Worm (Caenorhabditis elegans): Measurements from ENCODE around the gene ZK637.12.

The ZK637.12 gene

DNA sequence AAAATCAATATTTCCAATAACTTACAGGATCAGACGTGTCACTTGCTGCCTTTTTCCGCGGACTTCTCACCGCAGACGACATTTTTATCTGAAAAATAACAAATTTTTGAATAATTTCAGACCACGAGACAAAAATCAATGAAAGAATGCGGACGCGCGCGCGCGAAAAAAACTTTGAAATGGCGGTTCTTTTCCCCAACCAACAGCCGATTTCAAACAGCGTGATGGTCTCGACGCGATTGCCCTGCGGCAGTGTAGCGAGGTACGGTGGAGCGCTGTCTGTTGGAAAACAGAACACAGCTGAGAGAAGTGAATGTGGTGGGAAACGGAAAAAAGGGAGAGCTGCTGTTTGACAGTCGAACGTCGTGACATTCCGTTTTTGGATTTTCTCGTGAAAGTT, 20.0 kb upstream of the ZK637.12 start, which contains the start of gene lin-9 (continued):
- TF ChIP-seq F55B11.4 (tag; optimal IDR thresholded peaks at IDR 0.05; ENCODE audit: borderline replicate concordance, insufficient read depth) (no peak), hrde-1 (tag; optimal IDR thresholded peaks at IDR 0.05; ENCODE audit: borderline replicate concordance) (peak; percentile 85), nhr-80 (tag; optimal IDR thresholded peaks at IDR 0.05) (peak; percentile 76), snpc-1.1 (tag; optimal IDR thresholded peaks at IDR 0.05; ENCODE audit: insufficient read depth) (peak; percentile 52), sea-2 (GFP tag; IDR thresholded peaks at IDR 0.05) (no peak), ceh-91 (GFP tag; IDR thresholded peaks at IDR 0.05) (peak; percentile 99), F22D6.2 (tag; optimal IDR thresholded peaks at IDR 0.05) (peak; percentile 79), madf-3 (GFP tag; IDR thresholded peaks at IDR 0.05) (peak; percentile 96), mes-4 (tag; optimal IDR thresholded peaks at IDR 0.05) (no peak), ceh-27 (GFP tag; optimal IDR thresholded peaks at IDR 0.05) (peak; percentile 96), ccch-3 (GFP tag; optimal IDR thresholded peaks at IDR 0.05) (no peak), F39B2.1 (GFP tag; IDR thresholded peaks at IDR 0.05) (peak; percentile 91), cebp-1 (GFP tag; IDR thresholded peaks at IDR 0.05) (peak; percentile 85), cebp-1 (tag; optimal IDR thresholded peaks at IDR 0.05) (peak; percentile 94), ceh-79 (tag; optimal IDR thresholded peaks at IDR 0.05) (peak; percentile 65), K12H6.12 (tag; optimal IDR thresholded peaks at IDR 0.05) (peak; percentile 86), F57C9.4 (tag; optimal IDR thresholded peaks at IDR 0.05) (peak; percentile 57), him-1 (tag; optimal IDR thresholded peaks at IDR 0.05) (peak; percentile 59), F52B5.7 (tag; optimal IDR thresholded peaks at IDR 0.05) (no peak), Y67H2A.10 (GFP tag; conservative IDR thresholded peaks at IDR 0.05) (peak; percentile 82), hlh-26 (GFP tag; conservative IDR thresholded peaks at IDR 0.05) (no peak), cebp-2 (GFP tag; IDR thresholded peaks at IDR 0.05) (0 out of 2 replicates have a peak, but pooled peaks have one; percentile 28), athp-1 (tag; optimal IDR thresholded peaks at IDR 0.05) (peak; percentile 97), xnd-1 (tag; optimal IDR thresholded peaks at IDR 0.05) (peak; percentile 97), ceh-58 (GFP tag; IDR thresholded peaks at IDR 0.05) (no peak), ceh-40 (GFP tag; IDR thresholded peaks at IDR 0.05) (0 out of 2 replicates have a peak, but pooled peaks have one; percentile 14), mcd-1 (GFP tag; IDR thresholded peaks at IDR 0.05) (peak; percentile 97), ets-4 (GFP tag; optimal IDR thresholded peaks at IDR 0.05) (peak; percentile 39), F23B12.7 (tag; optimal IDR thresholded peaks at IDR 0.05; ENCODE audit: insufficient read depth) (peak; percentile 79), nfya-2 (GFP tag; IDR thresholded peaks at IDR 0.05) (0 out of 2 replicates have a peak, but pooled peaks have one; percentile 89), F33H1.4 (GFP tag; IDR thresholded peaks at IDR 0.05) (peak; percentile 100), lin-26 (GFP tag; IDR thresholded peaks at IDR 0.05) (peak; percentile 15; the same call in 1 of the 2 replicates), madf-8 (GFP tag; conservative IDR thresholded peaks at IDR 0.05) (peak; percentile 98), sdz-38 (tag; optimal IDR thresholded peaks at IDR 0.05) (no peak), ztf-22 (GFP tag; optimal IDR thresholded peaks at IDR 0.05) (peak; percentile 53), dpff-1 (tag; optimal IDR thresholded peaks at IDR 0.05) (no peak), tbp1 (GFP tag; optimal IDR thresholded peaks at IDR 0.05) (peak; percentile 75), atf-7 (tag; optimal IDR thresholded peaks at IDR 0.05) (peak; percentile 86), pha-4 (tag; optimal IDR thresholded peaks at IDR 0.05) (no peak), zfh-2 (GFP tag; conservative IDR thresholded peaks at IDR 0.05) (peak; percentile 98), repo-1 (tag; optimal IDR thresholded peaks at IDR 0.05) (peak; percentile 97), lin-54 (GFP tag; optimal IDR thresholded peaks at IDR 0.05) (peak; percentile 99), T07F8.4 (tag; optimal IDR thresholded peaks at IDR 0.05) (peak; percentile 19), chd-7 (tag; optimal IDR thresholded peaks at IDR 0.05) (peak; percentile 87), akir-1 (GFP tag; optimal IDR thresholded peaks at IDR 0.05) (no peak), dox-1 (GFP tag; IDR thresholded peaks at IDR 0.05) (peak; percentile 99), hmg-20 (GFP tag; IDR thresholded peaks at IDR 0.05) (peak; percentile 91), B0019.2 (GFP tag; conservative IDR thresholded peaks at IDR 0.05) (peak; percentile 89), ztf-6 (GFP tag; IDR thresholded peaks at IDR 0.05) (0 out of 2 replicates have a peak, but pooled peaks have one; percentile 40)
